Fruit fly (Drosophila melanogaster) whole organism, prepupa: ENCODE data around the gene CG5162.

Experiments used
- Blimp-1 ChIP-seq: fragments of 200-800 bp; sonication (Bioruptor generic); optimal IDR thresholded peaks from 3 replicates; lab custom pipeline; 2017; ENCODE audit warnings: missing biosample characterization, missing genetic modification characterization, mild to moderate bottlenecking, moderate library complexity, missing genetic modification reagents
- CG10669 ChIP-seq: fragments of 200-800 bp; sonication (Bioruptor generic); optimal IDR thresholded peaks from 3 replicates; lab custom pipeline; 2018; ENCODE audit warnings: missing biosample characterization, mild to moderate bottlenecking, missing genetic modification characterization, moderate library complexity
- CG11294 ChIP-seq: fragments of 200-800 bp; sonication (Bioruptor generic); IDR thresholded peaks from 2 replicates; pipeline ENCODE4 v1.3.6; 2022; ENCODE audit warnings: missing biosample characterization, missing genetic modification characterization
- CG11762 ChIP-seq: fragments of 200-800 bp; sonication (Bioruptor generic); optimal IDR thresholded peaks from 3 replicates; lab custom pipeline; 2016; ENCODE audit warnings: missing biosample characterization, missing genetic modification characterization; ENCODE audit not compliant: insufficient read depth
- CG11902 ChIP-seq: fragments of 200-800 bp; sonication (Bioruptor generic); optimal IDR thresholded peaks from 3 replicates; lab custom pipeline; 2016; ENCODE audit warnings: missing biosample characterization, missing genetic modification characterization
- CG15336 ChIP-seq: fragments of 200-800 bp; sonication (Bioruptor generic); IDR thresholded peaks from 2 replicates; pipeline ENCODE4 v1.3.6; 2022; ENCODE audit warnings: missing biosample characterization, missing genetic modification characterization
- CG1621 ChIP-seq: fragments of 200-800 bp; sonication (Bioruptor generic); optimal IDR thresholded peaks from 3 replicates; lab custom pipeline; 2018; ENCODE audit warnings: missing biosample characterization, mild to moderate bottlenecking, missing genetic modification characterization
- CG16779 ChIP-seq: fragments of 200-800 bp; sonication (Bioruptor generic); optimal IDR thresholded peaks from 3 replicates; lab custom pipeline; 2017; ENCODE audit warnings: missing biosample characterization, mild to moderate bottlenecking, missing genetic modification characterization
- CG3032 ChIP-seq: fragments of 200-800 bp; optimal IDR thresholded peaks from 2 replicates; lab custom pipeline; 2019; ENCODE audit warnings: missing biosample characterization, mild to moderate bottlenecking, missing genetic modification characterization, moderate library complexity
- CG32006 ChIP-seq: fragments of 200-800 bp; sonication (Bioruptor generic); optimal IDR thresholded peaks from 3 replicates; lab custom pipeline; 2017; ENCODE audit warnings: missing biosample characterization, mild to moderate bottlenecking, missing genetic modification characterization
- CG34406 ChIP-seq: fragments of 200-800 bp; sonication (Bioruptor generic); optimal IDR thresholded peaks from 3 replicates; lab custom pipeline; 2016; ENCODE audit warnings: missing biosample characterization, missing genetic modification characterization
- CG3919 ChIP-seq: fragments of 200-800 bp; sonication (Bioruptor generic); optimal IDR thresholded peaks from 3 replicates; lab custom pipeline; 2016; ENCODE audit warnings: missing biosample characterization, missing genetic modification characterization
- CG6163 ChIP-seq: fragments of 200-800 bp; sonication (Bioruptor generic); IDR thresholded peaks from 3 replicates; pipeline ENCODE4 v1.3.6; 2022; ENCODE audit warnings: missing biosample characterization, missing genetic modification characterization
- CG6808 ChIP-seq: fragments of 200-800 bp; sonication (Bioruptor generic); optimal IDR thresholded peaks from 3 replicates; lab custom pipeline; 2017; ENCODE audit warnings: missing biosample characterization, missing genetic modification characterization, mild to moderate bottlenecking, moderate library complexity, missing genetic modification reagents
- CG7368 ChIP-seq: fragments of 200-800 bp; sonication (Bioruptor generic); optimal IDR thresholded peaks from 3 replicates; lab custom pipeline; 2016; ENCODE audit warnings: missing biosample characterization, missing genetic modification characterization
- CG8119 ChIP-seq: fragments of 200-800 bp; sonication (Bioruptor generic); IDR thresholded peaks from 3 replicates; pipeline ENCODE4 v1.3.6; 2022; ENCODE audit warnings: missing biosample characterization, missing genetic modification characterization
- CG8632 ChIP-seq: fragments of 200-800 bp; sonication (Bioruptor generic); optimal IDR thresholded peaks from 3 replicates; lab custom pipeline; 2016; ENCODE audit warnings: missing biosample characterization, missing genetic modification characterization
- CG9139 ChIP-seq: fragments of 200-800 bp; sonication (Bioruptor generic); optimal IDR thresholded peaks from 3 replicates; lab custom pipeline; 2017; ENCODE audit warnings: missing biosample characterization, mild to moderate bottlenecking, missing genetic modification characterization
- Eip75B ChIP-seq: fragments of 200-800 bp; sonication (Bioruptor generic); optimal IDR thresholded peaks from 3 replicates; lab custom pipeline; 2016; ENCODE audit warnings: missing biosample characterization, missing genetic modification characterization
- Eip78C ChIP-seq: fragments of 200-800 bp; sonication (Bioruptor generic); peaks from one replicate; lab custom pipeline; 2016; ENCODE audit warnings: missing biosample characterization, missing genetic modification characterization
- Ets21C ChIP-seq: fragments of 200-800 bp; sonication (Bioruptor generic); optimal IDR thresholded peaks from 3 replicates; lab custom pipeline; 2016; ENCODE audit warnings: missing biosample characterization, missing genetic modification characterization
- Ets96B ChIP-seq: fragments of 200-800 bp; optimal IDR thresholded peaks from 2 replicates; lab custom pipeline; 2019; ENCODE audit warnings: missing biosample characterization, mild to moderate bottlenecking, missing genetic modification characterization, moderate library complexity
- Gug ChIP-seq: fragments of 200-800 bp; sonication (Bioruptor generic); IDR thresholded peaks from 2 replicates; pipeline ENCODE4 v1.3.6; 2022; ENCODE audit warnings: missing biosample characterization, missing genetic modification characterization
- Hr39 ChIP-seq: fragments of 200-800 bp; sonication (Bioruptor generic); optimal IDR thresholded peaks from 2 replicates; lab custom pipeline; 2016; ENCODE audit warnings: missing biosample characterization, missing genetic modification characterization
- Hr4 ChIP-seq: fragments of 200-800 bp; sonication (Bioruptor generic); optimal IDR thresholded peaks from 3 replicates; lab custom pipeline; 2016; ENCODE audit warnings: missing biosample characterization, missing genetic modification characterization
- Lpt ChIP-seq: fragments of 200-800 bp; sonication (Bioruptor generic); optimal IDR thresholded peaks from 3 replicates; lab custom pipeline; 2016; ENCODE audit warnings: missing biosample characterization, missing genetic modification characterization
- Met ChIP-seq: fragments of 200-800 bp; sonication (Bioruptor generic); optimal IDR thresholded peaks from 3 replicates; lab custom pipeline; 2016; ENCODE audit warnings: missing biosample characterization, missing genetic modification characterization
- OdsH ChIP-seq: fragments of 200-800 bp; sonication (Bioruptor generic); optimal IDR thresholded peaks from 3 replicates; lab custom pipeline; 2016; ENCODE audit warnings: missing biosample characterization, missing genetic modification characterization
- Sox102F ChIP-seq: fragments of 200-800 bp; sonication (Bioruptor generic); optimal IDR thresholded peaks from 2 replicates; lab custom pipeline; 2016; ENCODE audit warnings: missing biosample characterization, mild to moderate bottlenecking, missing genetic modification characterization
- achi ChIP-seq: fragments of 200-800 bp; sonication (Bioruptor generic); optimal IDR thresholded peaks from 3 replicates; lab custom pipeline; 2016; ENCODE audit warnings: missing biosample characterization, missing genetic modification characterization
- acj6 ChIP-seq: fragments of 200-800 bp; sonication (Bioruptor generic); optimal IDR thresholded peaks from 3 replicates; lab custom pipeline; 2016; ENCODE audit warnings: missing biosample characterization, missing genetic modification characterization
- dsx ChIP-seq: fragments of 200-800 bp; optimal IDR thresholded peaks from 3 replicates; lab custom pipeline; 2019; ENCODE audit warnings: missing biosample characterization, mild to moderate bottlenecking, missing genetic modification characterization, moderate library complexity; ENCODE audit not compliant: poor library complexity, severe bottlenecking
- eg ChIP-seq: fragments of 200-800 bp; sonication (Bioruptor generic); IDR thresholded peaks from 3 replicates; pipeline ENCODE4 v1.3.6; 2022; ENCODE audit warnings: missing biosample characterization, missing genetic modification characterization
- esn ChIP-seq: fragments of 200-800 bp; sonication (Bioruptor generic); optimal IDR thresholded peaks from 2 replicates; lab custom pipeline; 2016; ENCODE audit warnings: missing biosample characterization, mild to moderate bottlenecking, missing genetic modification characterization, moderate library complexity
- fd59A ChIP-seq: fragments of 200-800 bp; sonication (Bioruptor generic); optimal IDR thresholded peaks from 2 replicates; lab custom pipeline; 2017; ENCODE audit warnings: missing biosample characterization, mild to moderate bottlenecking, missing genetic modification characterization, missing genetic modification reagents
- fd85E ChIP-seq: fragments of 200-800 bp; sonication (Bioruptor generic); optimal IDR thresholded peaks from 3 replicates; lab custom pipeline; 2016; ENCODE audit warnings: missing biosample characterization, missing genetic modification characterization
- fkh ChIP-seq: fragments of 200-800 bp; sonication (Bioruptor generic); optimal IDR thresholded peaks from 3 replicates; lab custom pipeline; 2017; ENCODE audit warnings: missing biosample characterization, mild to moderate bottlenecking, missing genetic modification characterization, moderate library complexity
- net ChIP-seq: fragments of 200-800 bp; sonication (Bioruptor generic); optimal IDR thresholded peaks from 3 replicates; lab custom pipeline; 2016; ENCODE audit warnings: missing biosample characterization, missing genetic modification characterization
- pdm3 ChIP-seq: fragments of 200-800 bp; sonication (Bioruptor generic); optimal IDR thresholded peaks from 3 replicates; lab custom pipeline; 2016; ENCODE audit warnings: missing biosample characterization, missing genetic modification characterization
- spab ChIP-seq: fragments of 200-800 bp; sonication (Bioruptor generic); optimal IDR thresholded peaks from 2 replicates; lab custom pipeline; 2017; ENCODE audit warnings: missing biosample characterization, mild to moderate bottlenecking, missing genetic modification characterization, missing genetic modification reagents
- svp ChIP-seq: fragments of 200-800 bp; sonication (Bioruptor generic); peaks from one replicate; lab custom pipeline; 2016; ENCODE audit warnings: missing biosample characterization, missing genetic modification characterization
- topi ChIP-seq: fragments of 200-800 bp; sonication (Bioruptor generic); optimal IDR thresholded peaks from 3 replicates; lab custom pipeline; 2016; ENCODE audit warnings: missing biosample characterization, missing genetic modification characterization
- vri ChIP-seq: fragments of 200-800 bp; sonication (Bioruptor generic); optimal IDR thresholded peaks from 3 replicates; lab custom pipeline; 2016; ENCODE audit warnings: missing biosample characterization, mild to moderate bottlenecking, missing genetic modification characterization

Gene CG5162

dm6 chrX:17172123-17172522 is 43.0 kb upstream of the CG5162 start (continued):
- TF ChIP-seq Hr39 (peak; percentile 75), Met (GFP tag; lab: Kevin White, UChicago) (peak; percentile 69), OdsH (peak; percentile 17), net (peak; percentile 11), CG34406 (GFP tag; lab: Kevin White, UChicago) (peak; percentile 22), CG1621 (no peak), esn (GFP tag; lab: Kevin White, UChicago) (peak; percentile 68), Eip78C (GFP tag; lab: Kevin White, UChicago) (peak; percentile 76), CG6163 (GFP tag; lab: Robert Waterston, UW) (peak; percentile 11; the same call in 1 of the 3 replicates), CG9139 (GFP tag; lab: Kevin White, UChicago) (peak; percentile 24), acj6 (peak; percentile 34), CG10669 (GFP tag; lab: Kevin White, UChicago) (no peak), Blimp-1 (peak; percentile 0), pdm3 (GFP tag; lab: Kevin White, UChicago) (peak; percentile 44), Eip75B (GFP tag; lab: Kevin White, UChicago) (peak; percentile 37)

dm6 chrX:17172777-17173315 is 42.3 kb upstream of the CG5162 start:
- TF ChIP-seq OdsH (no peak), spab (GFP tag; lab: Kevin White, UChicago) (no peak), eg (GFP tag; lab: Robert Waterston, UW) (no peak), CG15336 (no peak), CG7368 (GFP tag; lab: Kevin White, UChicago) (no peak), Eip78C (GFP tag; lab: Kevin White, UChicago) (peak; percentile 31), Blimp-1 (peak; percentile 5), svp (GFP tag; lab: Kevin White, UChicago) (peak; percentile 9)

- TF ChIP-seq CG11294 (peak; percentile 31; the same call in 1 of the 2 replicates), eg (GFP tag; lab: Robert Waterston, UW) (peak; percentile 58; the same call in 2 of the 3 replicates), svp (GFP tag; lab: Kevin White, UChicago) (peak; percentile 6), fd85E (GFP tag; lab: Kevin White, UChicago) (no peak), topi (GFP tag; lab: Kevin White, UChicago) (no peak), CG15336 (peak; percentile 57), CG6163 (GFP tag; lab: Robert Waterston, UW) (peak; percentile 40; the same call in 1 of the 3 replicates), CG32006 (peak; percentile 45), Eip78C (GFP tag; lab: Kevin White, UChicago) (peak; percentile 9)
- TF ChIP-seq, all 60 proteins: peak for 7
Observed at dm6 chrX:17174115-17174514, 41.0 kb upstream of the CG5162 start.

dm6 chrX:17175558-17176189 is 39.4 kb upstream of the CG5162 start:
- TF ChIP-seq CG16779 (tag; lab: Kevin White, UChicago) (no peak), eg (GFP tag; lab: Robert Waterston, UW) (no peak), CG3032 (no peak), Ets96B (tag; lab: Kevin White, UChicago) (no peak), CG11902 (no peak), vri (GFP tag; lab: Kevin White, UChicago) (no peak), Sox102F (no peak), CG6808 (no peak), CG32006 (no peak), fkh (peak; percentile 23), Ets21C (peak; percentile 11), achi (GFP tag; lab: Kevin White, UChicago) (no peak), OdsH (peak; percentile 26), Hr4 (GFP tag; lab: Kevin White, UChicago) (no peak), CG3919 (GFP tag; lab: Kevin White, UChicago) (no peak), CG8632 (no peak), CG8119 (GFP tag; lab: Robert Waterston, UW) (no peak), topi (GFP tag; lab: Kevin White, UChicago) (peak; percentile 14), CG10669 (GFP tag; lab: Kevin White, UChicago) (no peak), CG11294 (no peak), CG9139 (GFP tag; lab: Kevin White, UChicago) (no peak), Gug (GFP tag; lab: Robert Waterston, UW) (no peak), fd85E (GFP tag; lab: Kevin White, UChicago) (no peak), CG6163 (GFP tag; lab: Robert Waterston, UW) (no peak), fd59A (GFP tag; lab: Kevin White, UChicago) (no peak), Lpt (GFP tag; lab: Kevin White, UChicago) (no peak), net (no peak), CG1621 (no peak), CG11762 (GFP tag; lab: Kevin White, UChicago) (no peak), pdm3 (GFP tag; lab: Kevin White, UChicago) (peak; percentile 39), dsx (GFP tag; lab: Kevin White, UChicago) (no peak)
